Fruit fly (Drosophila melanogaster): ENCODE results near the gene CG31495.

dm6 chr3R:13833515-13833914, 6.2 kb downstream of the CG31495 start:
- TF ChIP-seq CG17806 (tag; optimal IDR thresholded peaks at IDR 0.05) (no peak), Snoo (tag; optimal IDR thresholded peaks at IDR 0.05) (no peak), CG9948 (tag; optimal IDR thresholded peaks at IDR 0.05) (no peak), CG15710 (tag; optimal IDR thresholded peaks at IDR 0.05) (no peak), CG12605 (GFP tag; IDR thresholded peaks at IDR 0.05) (no peak), D1 (tag; optimal IDR thresholded peaks at IDR 0.05) (peak; percentile 52), Pif1B (GFP tag; optimal IDR thresholded peaks at IDR 0.05) (no peak), Pif1A (GFP tag; optimal IDR thresholded peaks at IDR 0.05) (no peak), CG34367 (tag; optimal IDR thresholded peaks at IDR 0.05) (no peak), CG8301 (tag; optimal IDR thresholded peaks at IDR 0.05) (no peak), CG10348 (GFP tag; IDR thresholded peaks at IDR 0.05) (no peak), CG14655 (GFP tag; optimal IDR thresholded peaks at IDR 0.05) (no peak), Ets98B (GFP tag; IDR thresholded peaks at IDR 0.05) (no peak)

All from whole organism, pupa.